Fruit fly (Drosophila melanogaster) whole organism, larva: ENCODE results near the gene Nin.

Experiments
- noc ChIP-seq: fragments of 200-800 bp; sonication (Bioruptor generic); optimal IDR thresholded peaks from 3 replicates; lab custom pipeline; 2019; ENCODE audit warnings: missing biosample characterization, mild to moderate bottlenecking, missing genetic modification characterization, moderate library complexity

The Nin gene

DNA sequence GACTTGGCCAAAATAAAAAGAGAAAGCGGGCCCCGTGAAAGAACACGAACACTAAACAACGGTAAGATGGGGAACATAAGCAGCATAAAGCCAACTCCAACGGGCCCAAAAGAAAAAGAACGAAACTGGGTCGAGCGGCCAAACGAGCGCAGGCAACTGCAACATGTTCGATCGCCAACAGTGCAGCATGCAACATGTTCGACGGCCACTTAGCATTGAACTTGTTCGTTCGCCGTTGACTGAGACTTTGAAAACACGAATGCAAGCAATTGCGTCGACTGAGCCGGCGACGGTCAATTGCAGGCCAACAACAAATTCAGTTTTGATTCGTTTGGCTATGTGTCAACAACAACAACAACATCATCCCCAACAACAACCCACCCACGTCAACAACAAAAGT lies 10.4 kb upstream of the Nin start, which contains the start of gene vri:
Gene vri (plus strand): TSS at position 224 of the 400 bp plus-strand sequence.
- no peak for TF ChIP-seq noc (tag; lab: Kevin White, UChicago)

DNA sequence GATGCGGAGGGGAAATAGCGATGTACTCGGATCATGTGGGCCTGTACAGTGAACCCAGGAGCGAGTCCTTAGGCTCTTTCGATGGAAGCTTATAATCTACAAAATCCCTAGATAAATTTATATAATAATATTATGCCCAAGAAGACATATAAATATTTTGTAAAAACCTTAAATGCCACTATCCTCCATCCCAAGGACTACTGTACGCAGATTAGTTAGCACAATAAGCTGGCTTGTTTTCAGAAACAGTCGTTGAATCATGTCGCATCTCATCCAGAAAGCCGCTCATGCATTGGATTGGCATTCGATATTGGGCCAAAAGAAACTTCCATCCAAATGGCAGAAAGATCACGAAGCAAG lies 9.9 kb upstream of the Nin start:
- no peak for TF ChIP-seq noc (tag; lab: Kevin White, UChicago)

DNA sequence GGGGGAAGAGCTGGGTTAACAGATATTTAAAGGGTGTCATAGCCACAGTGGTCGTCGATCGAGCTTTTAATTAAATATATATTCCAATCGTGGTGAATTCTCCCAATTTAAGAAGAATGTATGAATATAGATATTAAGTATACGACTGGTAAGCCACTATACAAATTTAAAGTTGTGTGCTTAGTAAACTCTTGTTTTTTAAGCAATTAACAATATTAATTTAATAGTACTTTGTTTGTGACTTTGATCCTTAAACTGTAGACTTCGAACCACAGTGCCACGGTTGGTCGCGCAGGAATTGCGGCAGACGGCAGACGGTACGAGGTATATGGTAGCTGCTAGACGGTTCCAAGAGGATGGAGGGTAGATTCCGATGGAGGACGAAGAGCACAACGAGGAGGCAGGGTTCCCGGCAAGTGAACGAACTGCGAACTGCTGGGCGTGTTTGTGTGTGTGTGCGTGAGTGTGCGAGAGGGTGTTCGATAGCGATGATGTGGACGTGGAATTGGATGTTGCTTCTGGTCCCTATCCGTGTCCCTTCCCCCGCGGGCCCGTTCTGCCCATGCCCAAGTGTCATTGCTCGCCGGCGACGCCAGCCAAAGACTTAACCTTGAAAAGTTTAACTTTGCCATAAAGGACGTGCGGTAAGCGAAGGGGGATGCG lies 9.4 kb upstream of the Nin start:
- TF ChIP-seq noc (tag; lab: Kevin White, UChicago): no peak

dm6 chr2L:5286572-5286971 lies 8.2 kb upstream of the Nin start:
- TF ChIP-seq noc (tag; lab: Kevin White, UChicago): no peak

DNA sequence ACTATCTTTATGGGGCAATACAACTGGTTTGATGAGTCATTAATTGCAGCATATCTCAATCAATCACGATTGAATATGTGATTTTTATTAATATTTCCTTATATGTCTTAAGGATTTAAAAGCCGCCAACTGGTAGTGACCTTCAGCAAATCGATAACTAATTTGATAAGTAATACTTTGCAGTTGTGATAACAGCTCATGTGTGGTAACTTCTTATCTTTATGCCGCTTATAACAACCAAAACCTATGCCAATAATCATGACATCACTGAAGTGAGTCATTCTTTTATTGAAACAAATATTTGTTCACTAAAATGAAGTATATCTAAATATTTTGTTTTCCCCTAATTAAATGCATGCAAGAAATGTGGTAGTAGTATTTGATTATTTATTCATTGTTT lies 7.5 kb upstream of the Nin start:
- TF ChIP-seq noc (tag; lab: Kevin White, UChicago): no peak

DNA sequence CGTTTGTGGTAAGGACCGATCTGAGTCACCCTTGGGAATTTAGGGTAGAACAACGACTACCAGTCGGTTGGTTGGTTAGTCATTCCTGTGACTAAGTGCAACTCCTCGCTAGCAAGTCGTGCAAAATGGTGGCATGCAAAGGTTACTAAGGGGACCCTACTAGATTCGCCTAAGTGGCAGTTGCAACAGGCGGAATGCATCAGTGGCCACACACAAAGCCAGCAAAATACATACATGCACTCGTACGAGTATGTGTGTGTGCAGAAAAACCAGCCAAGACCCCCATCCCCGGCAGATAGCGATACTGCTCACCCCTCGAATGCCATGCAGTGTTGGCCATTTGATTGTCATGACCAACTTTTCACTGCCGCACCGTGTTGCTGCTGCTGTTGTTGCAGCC lies 6.5 kb upstream of the Nin start:
- no peak for TF ChIP-seq noc (tag; lab: Kevin White, UChicago)

dm6 chr2L:5277262-5278008 lies 913 bp downstream of the Nin start:
- no peak for TF ChIP-seq noc (tag; lab: Kevin White, UChicago)

DNA sequence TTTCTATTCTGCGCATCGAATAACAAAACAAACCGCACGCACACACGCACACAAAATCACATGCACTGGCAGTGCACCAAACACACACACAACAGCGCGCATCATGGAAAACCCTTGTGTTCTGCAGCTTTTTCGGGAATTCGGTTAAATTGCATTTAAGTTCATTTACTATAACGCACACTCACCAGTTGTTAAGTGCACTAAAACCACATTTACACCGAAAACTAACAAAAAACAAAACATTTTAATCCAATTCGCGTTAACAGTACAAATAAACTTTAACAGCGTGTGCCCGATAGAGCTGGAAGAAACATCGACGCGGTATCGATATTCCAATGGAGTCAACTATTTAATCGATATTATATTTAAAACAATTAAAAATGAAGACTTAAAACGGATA lies 7.3 kb downstream of the Nin start, which contains the start of gene tkv:
Gene tkv (minus strand): TSS at position 304 of the 400 bp plus-strand sequence.
- no peak for TF ChIP-seq noc (tag; lab: Kevin White, UChicago)

DNA sequence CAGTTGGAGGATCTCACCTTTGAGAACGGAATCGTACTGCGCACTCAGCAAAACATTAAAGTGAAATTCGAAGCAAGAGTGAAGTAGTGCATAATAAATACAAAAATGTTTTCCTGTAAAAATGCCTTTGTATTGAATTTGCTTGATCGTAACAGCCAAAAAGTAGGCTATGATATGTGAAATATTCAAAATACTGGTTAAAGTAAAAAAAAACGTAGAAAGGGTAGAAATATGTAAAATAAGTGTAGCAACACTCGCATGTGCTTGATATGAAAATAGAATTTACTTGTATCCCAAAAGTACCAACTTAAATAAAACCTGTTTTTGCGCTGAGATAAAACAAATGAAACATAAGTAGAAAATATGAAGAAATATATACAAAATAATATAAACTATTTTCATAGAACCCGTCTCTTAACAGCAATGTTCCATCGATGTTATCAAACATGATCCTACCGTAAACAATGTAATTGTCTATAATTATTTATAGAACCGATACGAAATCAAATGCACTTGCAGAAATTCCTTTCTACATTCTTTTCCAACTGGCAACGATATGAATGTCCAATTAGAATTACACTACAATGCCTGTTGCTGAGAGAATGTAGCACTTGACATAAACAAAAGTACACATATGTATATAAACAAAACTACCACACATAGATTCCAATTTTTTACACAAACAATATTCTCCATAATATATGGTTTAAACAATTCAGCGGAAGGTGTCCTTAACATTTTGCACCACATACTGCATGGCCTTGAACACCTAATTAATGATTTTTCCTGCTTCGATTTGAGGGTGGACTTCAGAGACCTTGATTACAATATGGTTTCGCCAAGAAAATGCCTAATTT lies 7.9 kb downstream of the Nin start:
- TF ChIP-seq noc (tag; lab: Kevin White, UChicago): no peak

- no peak for TF ChIP-seq noc (tag; lab: Kevin White, UChicago)
Observed at dm6 chr2L:5268198-5268597, 10.2 kb downstream of the Nin start, which contains the start of gene Cyp4ac3. Gene Cyp4ac3 (plus strand): TSS chr2L:5268498.

DNA sequence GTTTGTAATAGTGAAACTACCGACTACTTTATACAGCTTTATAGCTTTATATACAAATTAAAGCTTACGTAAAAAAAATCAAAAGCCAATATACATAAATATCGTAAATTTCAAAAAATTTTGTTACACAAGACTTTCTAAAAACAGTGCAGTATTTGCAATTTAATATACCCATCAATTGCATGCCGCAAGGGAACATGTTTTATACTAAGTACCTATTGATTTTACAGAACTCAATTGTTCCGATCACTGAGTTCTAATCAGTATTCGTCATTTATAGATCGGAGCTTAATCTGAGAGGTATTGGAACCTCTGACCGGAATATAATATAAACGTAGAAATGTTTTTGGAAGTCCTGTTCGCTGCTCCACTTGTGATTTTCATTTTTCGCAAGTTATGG lies 12.3 kb downstream of the Nin start, which contains the start of gene Cyp4ac2:
Gene Cyp4ac2 (plus strand): TSS at position 301 of the 400 bp plus-strand sequence.
- no peak for TF ChIP-seq noc (tag; lab: Kevin White, UChicago)

DNA sequence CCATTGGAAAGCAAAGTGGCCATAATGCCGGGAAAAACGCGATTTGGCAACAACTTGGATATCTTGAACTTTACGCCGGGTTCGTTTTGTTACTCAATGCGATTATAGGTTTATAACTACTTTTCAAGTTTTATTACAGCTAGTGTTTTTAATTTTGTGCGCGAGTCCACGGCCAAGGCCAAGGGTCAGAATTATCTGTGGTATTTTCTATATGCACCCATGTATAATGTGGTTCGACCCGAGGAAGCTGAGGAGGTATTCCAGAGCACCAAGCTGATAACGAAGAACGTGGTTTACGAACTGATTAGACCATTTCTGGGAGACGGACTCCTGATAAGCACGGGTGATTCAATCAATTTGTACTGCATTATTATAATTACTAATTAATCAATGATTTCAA lies 14.2 kb downstream of the Nin start:
- no peak for TF ChIP-seq noc (tag; lab: Kevin White, UChicago)

- no peak for TF ChIP-seq noc (tag; lab: Kevin White, UChicago)
Observed at dm6 chr2L:5263343-5264051, 14.9 kb downstream of the Nin start, which contains the start of gene Cyp4ac1. Gene Cyp4ac1 (plus strand): TSS chr2L:5264001.

DNA sequence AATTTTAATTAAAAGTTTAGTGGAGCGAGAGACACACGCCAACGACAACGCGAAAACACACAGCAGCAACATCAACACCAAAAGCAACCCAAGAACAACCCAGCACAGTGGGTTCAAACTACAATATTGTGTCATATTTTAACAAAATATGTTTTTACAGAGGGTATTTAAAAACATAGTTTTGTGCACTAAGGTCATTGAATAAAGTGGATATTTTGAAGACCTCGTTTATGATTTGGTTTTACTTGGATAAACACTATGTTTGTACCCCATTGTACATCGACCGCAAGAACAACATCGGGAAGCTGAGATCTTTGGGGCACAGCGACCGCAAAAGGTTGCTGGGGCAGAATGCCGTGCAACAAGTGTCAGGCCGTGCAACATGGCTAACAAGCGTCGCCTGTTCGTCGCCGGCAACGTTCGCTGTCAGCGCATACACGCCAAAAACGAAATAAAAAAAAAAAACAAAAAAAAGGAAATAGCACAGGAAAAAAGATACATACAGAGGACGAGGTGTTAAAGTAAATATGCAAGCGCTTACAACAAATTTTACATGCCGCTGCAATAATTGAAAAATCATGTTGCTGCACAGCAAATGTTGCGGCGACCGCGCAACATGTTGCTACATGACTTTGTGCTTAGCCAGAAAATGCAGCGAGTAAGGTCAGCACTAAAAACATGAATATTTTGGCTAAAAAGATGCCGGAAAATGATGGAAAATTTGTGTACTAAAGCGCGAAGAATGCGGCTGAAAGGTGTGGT lies 16.9 kb downstream of the Nin start:
- TF ChIP-seq noc (tag; lab: Kevin White, UChicago): no peak
